Fruit fly (Drosophila melanogaster): ENCODE measurements around the gene CG31550.
A peak's percentile ranks its signal among the peaks of the same experiment; 100 is the strongest.

Gene CG31550

dm6 chr3R:5466875-5467274 is 18.5 kb upstream of the CG31550 start, which contains the start of gene RpL35A (continued):
- TF ChIP-seq bowl (GFP tag; IDR thresholded peaks at IDR 0.05) (0 out of 2 replicates have a peak, but pooled peaks have one; percentile 15), Dp (GFP tag; optimal IDR thresholded peaks at IDR 0.05) (peak; percentile 43), Oaz (GFP tag; IDR thresholded peaks at IDR 0.05) (no peak), tna (GFP tag; IDR thresholded peaks at IDR 0.05; ENCODE audit: partially characterized antibody) (no peak), Dll (GFP tag; IDR thresholded peaks at IDR 0.05; ENCODE audit: partially characterized antibody) (no peak), CG13287 (GFP tag; IDR thresholded peaks at IDR 0.05; ENCODE audit: partially characterized antibody) (no peak; the same call in 1 of the 2 replicates), CG11560 (tag; IDR thresholded peaks at IDR 0.05) (no peak), CG12391 (tag; optimal IDR thresholded peaks at IDR 0.05) (peak; percentile 70), CG11085 (GFP tag; IDR thresholded peaks at IDR 0.05) (peak; percentile 21; the same call in 1 of the 2 replicates), slbo (GFP tag; IDR thresholded peaks at IDR 0.05) (peak; percentile 37; the same call in 1 of the 2 replicates), CG33557 (GFP tag; optimal IDR thresholded peaks at IDR 0.05) (peak; percentile 62), pros (GFP tag; optimal IDR thresholded peaks at IDR 0.05) (peak; percentile 14), Dbx (GFP tag; IDR thresholded peaks at IDR 0.05) (peak; percentile 66), HmgZ (tag; optimal IDR thresholded peaks at IDR 0.05) (peak; percentile 53), luna (GFP tag; optimal IDR thresholded peaks at IDR 0.05) (peak; percentile 29), CG10366 (GFP tag; IDR thresholded peaks at IDR 0.05) (peak; percentile 34; the same call in 1 of the 2 replicates), CG4820 (GFP tag; optimal IDR thresholded peaks at IDR 0.05) (no peak), CG11247 (GFP tag; IDR thresholded peaks at IDR 0.05) (peak; percentile 57), CG12769 (tag; optimal IDR thresholded peaks at IDR 0.05) (no peak), CG42726 (GFP tag; IDR thresholded peaks at IDR 0.05; ENCODE audit: partially characterized antibody) (no peak), PHDP (tag; optimal IDR thresholded peaks at IDR 0.05) (peak; percentile 79), ATbp (GFP tag; optimal IDR thresholded peaks at IDR 0.05) (peak; percentile 67), CG18011 (GFP tag; optimal IDR thresholded peaks at IDR 0.05) (peak; percentile 66), cg (GFP tag; optimal IDR thresholded peaks at IDR 0.05) (no peak), run (tag; optimal IDR thresholded peaks at IDR 0.05) (peak; percentile 24), CG4328 (GFP tag; optimal IDR thresholded peaks at IDR 0.05) (peak; percentile 83), chm (GFP tag; IDR thresholded peaks at IDR 0.05) (peak; percentile 90), ranshi (GFP tag; IDR thresholded peaks at IDR 0.05) (no peak; the same call in 1 of the 2 replicates), corto (GFP tag; optimal IDR thresholded peaks at IDR 0.05) (no peak), ci (GFP tag; IDR thresholded peaks at IDR 0.05) (peak; percentile 94), E2f2 (GFP tag; IDR thresholded peaks at IDR 0.05) (peak; percentile 21), Max (GFP tag; optimal IDR thresholded peaks at IDR 0.05) (peak; percentile 70), otp (GFP tag; IDR thresholded peaks at IDR 0.05) (peak; percentile 74; the same call in 1 of the 3 replicates), Deaf1 (tag; optimal IDR thresholded peaks at IDR 0.05) (peak; percentile 17), CG7839 (tag; optimal IDR thresholded peaks at IDR 0.05) (peak; percentile 65), mld (GFP tag; IDR thresholded peaks at IDR 0.05; ENCODE audit: partially characterized antibody) (no peak), ap (GFP tag; IDR thresholded peaks at IDR 0.05) (peak; percentile 32; the same call in 1 of the 2 replicates), CG34422 (GFP tag; IDR thresholded peaks at IDR 0.05) (peak; percentile 61; the same call in 1 of the 3 replicates), zfh2 (GFP tag; optimal IDR thresholded peaks at IDR 0.05) (peak; percentile 18), lab (GFP tag; optimal IDR thresholded peaks at IDR 0.05) (peak; percentile 92), CG6175 (GFP tag; IDR thresholded peaks at IDR 0.05) (0 out of 3 replicates have a peak, but pooled peaks have one; percentile 27), CG10267 (tag; optimal IDR thresholded peaks at IDR 0.05) (peak; percentile 67), wek (GFP tag; optimal IDR thresholded peaks at IDR 0.05) (peak; percentile 99), Awh (GFP tag; IDR thresholded peaks at IDR 0.05) (peak; percentile 55; the same call in 1 of the 2 replicates), lov (optimal IDR thresholded peaks at IDR 0.05) (no peak), lov (GFP tag; IDR thresholded peaks at IDR 0.05) (peak; percentile 84), bigmax (GFP tag; optimal IDR thresholded peaks at IDR 0.05) (peak; percentile 75), aop (GFP tag; IDR thresholded peaks at IDR 0.05) (no peak), D19B (GFP tag; optimal IDR thresholded peaks at IDR 0.05) (peak; percentile 34), Rfx (GFP tag; IDR thresholded peaks at IDR 0.05) (peak; percentile 73)

Measured in whole organism, embryonic.